Worm (Caenorhabditis elegans): Measurements from ENCODE around the gene T25B9.5.
A peak's percentile ranks its signal among the peaks of the same experiment; 100 is the strongest.

DNA sequence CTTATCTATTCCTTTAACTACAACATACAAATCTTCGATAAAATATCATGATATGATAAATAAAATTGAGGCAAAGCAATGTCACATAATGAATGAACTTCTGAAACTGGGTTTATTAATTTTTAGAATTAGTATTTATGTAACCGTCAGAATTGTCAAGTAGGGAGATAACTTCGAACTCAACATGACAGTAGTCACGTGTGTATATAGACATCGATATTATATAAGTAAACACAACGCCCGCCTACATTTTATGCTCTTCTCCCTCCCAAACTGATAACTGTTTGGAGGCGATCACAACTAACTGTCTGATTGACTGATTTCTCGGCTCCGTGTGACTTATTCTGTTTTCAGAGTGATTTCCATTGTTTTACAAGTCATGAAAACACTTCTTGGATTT, 6.8 kb upstream of the T25B9.5 start, which contains the start of gene ugt-54:
- TF ChIP-seq dmd-6 (GFP tag; IDR thresholded peaks at IDR 0.05) (peak; percentile 84), aha-1 (tag) (no peak), nhr-102 (tag; optimal IDR thresholded peaks at IDR 0.05) (peak; percentile 43), aly-2 (tag; optimal IDR thresholded peaks at IDR 0.05) (no peak), fkh-10 (GFP tag; optimal IDR thresholded peaks at IDR 0.05) (no peak), snpc-4 (tag; optimal IDR thresholded peaks at IDR 0.05) (no peak), unc-62 (GFP tag; optimal IDR thresholded peaks at IDR 0.05 in 1 of 2) (no peak), unc-62 (tag; optimal IDR thresholded peaks at IDR 0.05) (no peak)

Data from whole organism, L4 larva.